Fruit fly (Drosophila melanogaster) whole organism: ENCODE results near the gene CNMaR.

Experiments used
- CG8478 ChIP-seq: fragments of >200 bp; optimal IDR thresholded peaks from 2 replicates; lab custom pipeline; 2018; ENCODE audit warnings: inconsistent platforms
- Dll ChIP-seq: fragments of >200 bp; optimal IDR thresholded peaks from 2 replicates; lab custom pipeline; 2017
- EcR ChIP-seq, 2 experiments: fragments of >200 bp; optimal IDR thresholded peaks; 2 replicates each; lab custom pipeline; 2017; ENCODE audit warnings: missing biosample characterization in 2 of 2, missing genetic modification characterization in 2 of 2, missing genetic modification reagents in 2 of 2
- pan ChIP-seq: fragments of >200 bp; optimal IDR thresholded peaks from 2 replicates; lab custom pipeline; 2017
- psq ChIP-seq: fragments of >200 bp; optimal IDR thresholded peaks from 2 replicates; lab custom pipeline; 2017
- usp ChIP-seq: fragments of >200 bp; optimal IDR thresholded peaks from 2 replicates; lab custom pipeline; 2017; ENCODE audit warnings: missing biosample characterization, missing genetic modification characterization, mixed read lengths

The CNMaR gene

DNA sequence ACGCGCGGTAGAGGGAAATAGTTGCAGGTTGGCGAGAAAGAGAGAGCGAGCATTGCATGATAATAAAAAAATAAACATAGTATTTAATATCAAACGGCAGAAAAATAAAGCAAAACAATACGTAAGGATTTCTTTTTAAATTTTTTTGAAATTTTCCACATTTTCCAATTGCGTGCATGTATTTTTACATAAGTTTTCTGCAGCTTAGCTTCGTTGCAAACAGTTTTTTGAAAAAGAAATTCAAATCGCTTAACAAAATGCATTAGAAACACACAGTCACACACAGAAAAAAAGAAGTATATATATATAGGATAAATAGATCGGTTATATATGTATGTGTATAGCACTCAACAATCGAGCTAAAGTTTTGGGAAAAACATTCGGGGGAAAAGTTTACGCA lies 44.8 kb downstream of the CNMaR start:
- no peak for TF ChIP-seq psq
- no peak for TF ChIP-seq Dll (lab: Kevin White, UChicago)
- no peak for TF ChIP-seq EcR (GFP tag; optimal IDR thresholded peaks at IDR 0.05; lab: Kevin White, UChicago)
- no peak for TF ChIP-seq usp (GFP tag; lab: Kevin White, UChicago)
- no peak for TF ChIP-seq pan (lab: Kevin White, UChicago)
- no peak for TF ChIP-seq CG8478 (lab: Kevin White, UChicago)

DNA sequence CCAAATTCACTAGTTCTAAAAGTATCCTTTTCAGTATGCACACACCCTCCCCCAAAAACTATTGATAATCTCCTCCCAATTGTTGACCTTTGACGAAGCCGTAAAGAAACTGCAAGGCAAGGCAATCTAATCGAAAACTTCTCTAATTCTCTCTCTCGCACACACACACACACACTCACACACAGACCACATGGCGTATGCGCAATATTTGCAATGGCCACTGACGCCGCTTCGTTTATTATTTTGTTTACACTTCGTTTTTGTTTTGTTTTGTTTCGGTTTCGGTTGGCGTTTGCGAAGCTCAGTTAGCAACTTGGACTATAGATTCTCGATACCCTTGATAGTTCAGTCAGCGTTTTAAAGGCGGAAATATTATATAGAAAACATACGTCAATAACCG lies 45.9 kb downstream of the CNMaR start:
- TF ChIP-seq EcR (GFP tag; optimal IDR thresholded peaks at IDR 0.05; lab: Kevin White, UChicago) (no peak), CG8478 (lab: Kevin White, UChicago) (no peak), pan (lab: Kevin White, UChicago) (no peak), usp (GFP tag; lab: Kevin White, UChicago) (no peak), Dll (lab: Kevin White, UChicago) (no peak), psq (no peak)

DNA sequence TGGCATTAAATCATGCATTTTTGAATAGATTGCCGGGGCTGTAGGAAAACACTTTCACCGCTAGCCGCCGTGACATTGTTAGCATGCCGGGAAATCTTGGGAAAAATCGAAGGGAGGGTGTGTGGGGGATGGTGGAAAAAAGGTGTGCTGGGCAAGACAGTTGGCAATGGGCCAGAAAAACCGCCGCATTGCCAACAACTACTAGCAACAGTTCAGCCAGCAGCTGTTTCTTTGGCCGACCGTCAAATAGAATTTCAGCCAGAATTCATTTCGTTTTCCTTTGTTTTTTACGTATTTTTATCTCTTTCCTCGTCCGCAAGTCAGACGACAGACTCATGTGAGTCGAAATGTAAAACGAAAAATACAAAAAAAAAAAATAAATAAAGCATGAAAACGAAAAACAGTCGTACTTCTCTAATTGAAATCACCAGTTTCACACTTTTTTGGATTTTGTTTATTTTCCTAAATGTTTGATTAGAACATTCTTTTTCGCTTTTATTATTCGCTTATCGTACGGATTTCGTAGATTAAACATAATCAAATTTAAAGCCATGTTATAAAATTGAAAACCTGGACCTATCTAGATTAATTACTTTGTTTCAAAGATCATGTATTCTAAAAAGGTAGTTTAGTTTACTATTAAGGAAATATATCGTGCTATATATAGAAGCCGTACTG lies 47.0 kb downstream of the CNMaR start:
- TF ChIP-seq psq = no peak
- TF ChIP-seq CG8478 (lab: Kevin White, UChicago) = no peak
- TF ChIP-seq usp (GFP tag; lab: Kevin White, UChicago) = no peak
- no peak for TF ChIP-seq Dll (lab: Kevin White, UChicago)
- TF ChIP-seq pan (lab: Kevin White, UChicago) = no peak
- TF ChIP-seq EcR (GFP tag; optimal IDR thresholded peaks at IDR 0.05; lab: Kevin White, UChicago) = no peak

- TF ChIP-seq CG8478 (lab: Kevin White, UChicago) = no peak
- no peak for TF ChIP-seq Dll (lab: Kevin White, UChicago)
Observed at dm6 chr3L:9691476-9691826, 47.5 kb downstream of the CNMaR start.

- no peak for TF ChIP-seq pan (lab: Kevin White, UChicago)
- no peak for TF ChIP-seq CG8478 (lab: Kevin White, UChicago)
- no peak for TF ChIP-seq psq
- no peak for TF ChIP-seq Dll (lab: Kevin White, UChicago)
- no peak for TF ChIP-seq EcR (GFP tag; optimal IDR thresholded peaks at IDR 0.05; lab: Kevin White, UChicago)
- no peak for TF ChIP-seq usp (GFP tag; lab: Kevin White, UChicago)
Observed at dm6 chr3L:9692234-9692891, 48.5 kb downstream of the CNMaR start.

dm6 chr3L:9692892-9693551 lies 49.1 kb downstream of the CNMaR start:
- TF ChIP-seq pan (lab: Kevin White, UChicago) (peak; percentile 92), EcR (GFP tag; optimal IDR thresholded peaks at IDR 0.05; lab: Kevin White, UChicago) (no peak), Dll (lab: Kevin White, UChicago) (peak; percentile 47), usp (GFP tag; lab: Kevin White, UChicago) (no peak)

dm6 chr3L:9693552-9694133 lies 49.7 kb downstream of the CNMaR start:
- TF ChIP-seq psq = no peak
- TF ChIP-seq usp (GFP tag; lab: Kevin White, UChicago) = no peak
- TF ChIP-seq CG8478 (lab: Kevin White, UChicago) = no peak
- TF ChIP-seq pan (lab: Kevin White, UChicago) = no peak
- no peak for TF ChIP-seq EcR (GFP tag; optimal IDR thresholded peaks at IDR 0.05; lab: Kevin White, UChicago)

DNA sequence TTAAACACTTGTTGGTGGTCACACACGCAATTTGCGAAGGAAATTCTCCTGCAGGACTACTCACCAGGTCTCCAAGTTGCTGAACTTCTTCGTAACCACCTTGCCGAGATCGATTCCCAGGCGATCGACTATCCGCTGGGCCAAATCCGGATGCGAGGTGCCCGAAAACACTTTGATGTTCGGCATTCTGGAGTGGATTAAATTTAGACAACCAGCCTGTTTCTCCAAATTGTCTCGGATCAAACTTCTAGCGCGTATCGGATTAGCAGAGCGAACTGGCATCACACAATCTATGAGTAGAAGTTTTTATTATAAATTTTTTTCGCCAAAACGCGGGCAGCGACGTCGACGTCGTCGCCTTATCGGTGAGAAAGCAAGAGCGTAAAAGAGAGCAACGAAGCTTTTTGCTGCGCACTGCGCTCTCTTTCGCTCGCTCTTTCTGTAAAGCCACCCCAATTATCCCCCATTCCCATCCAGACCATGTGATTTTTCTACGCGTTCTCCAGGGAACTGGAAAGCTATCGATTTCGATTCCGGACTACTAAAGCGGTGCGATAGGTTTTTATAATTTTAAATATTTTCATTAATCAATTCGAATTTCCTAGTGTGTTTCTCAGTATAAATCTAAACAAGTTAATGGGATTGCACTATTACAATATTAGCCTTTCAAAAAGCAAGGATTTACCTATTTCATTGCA lies 50.4 kb downstream of the CNMaR start:
- TF ChIP-seq psq = no peak
- no peak for TF ChIP-seq pan (lab: Kevin White, UChicago)
- peak; percentile 60 for TF ChIP-seq Dll (lab: Kevin White, UChicago)

DNA sequence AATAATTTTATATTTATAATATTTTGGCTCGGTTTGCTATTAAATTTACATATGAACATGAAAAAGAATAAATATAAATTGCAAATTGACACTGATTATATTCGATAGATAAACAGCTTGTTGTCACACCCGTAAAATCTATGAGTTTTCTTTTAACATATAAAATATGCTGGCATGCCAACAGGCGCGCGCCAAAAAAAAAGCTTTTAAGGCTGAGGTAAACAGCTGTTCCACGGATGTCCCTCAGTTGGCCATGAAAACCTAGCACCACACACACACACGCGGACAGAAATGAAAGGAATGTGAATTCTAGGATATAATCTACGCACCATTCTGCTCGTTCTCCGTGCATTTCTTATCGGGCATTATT lies 50.9 kb downstream of the CNMaR start:
- TF ChIP-seq EcR (GFP tag; optimal IDR thresholded peaks at IDR 0.05; lab: Kevin White, UChicago) (no peak), CG8478 (lab: Kevin White, UChicago) (no peak), psq (no peak), Dll (lab: Kevin White, UChicago) (no peak), usp (GFP tag; lab: Kevin White, UChicago) (no peak), pan (lab: Kevin White, UChicago) (no peak)

DNA sequence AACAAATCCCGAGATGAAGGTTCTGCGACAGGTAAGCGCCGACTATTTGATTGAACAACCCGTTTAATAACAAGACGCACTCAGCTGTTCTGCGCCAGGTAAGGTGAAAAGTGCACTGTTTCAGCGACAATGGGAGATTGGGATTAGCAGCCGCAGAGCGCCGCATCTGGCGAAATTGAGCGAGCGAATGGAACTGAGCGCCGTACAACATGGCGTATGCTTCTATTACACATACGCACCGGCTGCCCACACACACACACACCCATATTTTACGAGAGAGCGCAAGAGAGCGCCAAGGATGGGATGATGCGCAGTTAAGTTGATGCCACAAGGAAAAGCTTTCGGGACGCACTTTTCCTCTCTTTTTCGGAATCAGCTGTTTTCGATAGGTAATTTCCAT lies 51.3 kb downstream of the CNMaR start:
- TF ChIP-seq Dll (lab: Kevin White, UChicago) (peak; percentile 57), EcR (GFP tag; optimal IDR thresholded peaks at IDR 0.05; lab: Kevin White, UChicago) (no peak), CG8478 (lab: Kevin White, UChicago) (no peak)

- TF ChIP-seq pan (lab: Kevin White, UChicago) = no peak
- no peak for TF ChIP-seq Dll (lab: Kevin White, UChicago)
Observed at dm6 chr3L:9695647-9696046, 51.7 kb downstream of the CNMaR start.
